Fruit fly (Drosophila melanogaster): ENCODE measurements around the gene CG12104.

The CG12104 gene

DNA sequence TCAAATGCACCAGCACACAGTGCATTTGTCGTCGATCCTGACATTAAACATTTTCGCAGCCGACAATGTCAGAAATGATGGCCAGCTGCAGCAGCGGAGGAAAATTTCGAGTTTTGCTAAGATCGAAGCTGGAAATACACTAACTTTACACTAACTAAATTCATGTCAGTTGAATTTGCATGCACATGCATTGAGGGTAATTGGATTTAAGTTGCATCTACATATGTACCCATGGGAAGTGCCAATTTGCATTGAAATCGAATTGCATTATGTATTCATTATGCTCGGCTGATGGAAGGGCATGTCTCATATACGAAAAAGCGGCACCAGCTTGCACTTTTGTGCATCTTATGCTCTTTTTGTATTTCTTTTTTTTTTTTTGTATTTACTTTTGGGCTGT is 17.7 kb downstream of the CG12104 start (continued):
- TF ChIP-seq CG14965 (GFP tag; optimal IDR thresholded peaks at IDR 0.05; ENCODE audit: borderline replicate concordance): no peak
- no peak for TF ChIP-seq CG30020 (tag; optimal IDR thresholded peaks at IDR 0.05)
- TF ChIP-seq gsb-n (tag; optimal IDR thresholded peaks at IDR 0.05): no peak
- no peak for TF ChIP-seq CG1529 (GFP tag; optimal IDR thresholded peaks at IDR 0.05)
- no peak for TF ChIP-seq CG14667 (GFP tag; IDR thresholded peaks at IDR 0.05)
- TF ChIP-seq Usf (GFP tag; optimal IDR thresholded peaks at IDR 0.05): no peak
- TF ChIP-seq CG13123 (GFP tag; optimal IDR thresholded peaks at IDR 0.05): no peak
- TF ChIP-seq HLH4C (GFP tag; IDR thresholded peaks at IDR 0.05; ENCODE audit: partially characterized antibody): no peak
- TF ChIP-seq disco-r (GFP tag; optimal IDR thresholded peaks at IDR 0.05): no peak
- TF ChIP-seq CG2712 (tag; optimal IDR thresholded peaks at IDR 0.05): peak; percentile 36
- no peak for TF ChIP-seq grau (tag; optimal IDR thresholded peaks at IDR 0.05)
- no peak for TF ChIP-seq Poxn (GFP tag; IDR thresholded peaks at IDR 0.05)
- TF ChIP-seq p53 (GFP tag; optimal IDR thresholded peaks at IDR 0.05): no peak
- peak; percentile 39; the same call in 1 of the 2 replicates for TF ChIP-seq sisA (GFP tag; IDR thresholded peaks at IDR 0.05)
- TF ChIP-seq br (optimal IDR thresholded peaks at IDR 0.05): no peak
- peak; percentile 28 for TF ChIP-seq CG2678 (tag; optimal IDR thresholded peaks at IDR 0.05)
- no peak for TF ChIP-seq Hr39 (optimal IDR thresholded peaks at IDR 0.05)
- TF ChIP-seq CG4424 (GFP tag; optimal IDR thresholded peaks at IDR 0.05): no peak
- TF ChIP-seq sim (GFP tag; IDR thresholded peaks at IDR 0.05): 0 out of 2 replicates have a peak, but pooled peaks have one; percentile 10
- TF ChIP-seq ssp (GFP tag; IDR thresholded peaks at IDR 0.05): peak; percentile 41; the same call in 1 of the 2 replicates
- TF ChIP-seq lilli (GFP tag; optimal IDR thresholded peaks at IDR 0.05): no peak
- no peak for TF ChIP-seq CG3726 (GFP tag; IDR thresholded peaks at IDR 0.05)
- TF ChIP-seq CG12104 (GFP tag; optimal IDR thresholded peaks at IDR 0.05): no peak
- no peak for TF ChIP-seq pb (GFP tag; optimal IDR thresholded peaks at IDR 0.05)
- peak; percentile 60 for TF ChIP-seq ttk (GFP tag; IDR thresholded peaks at IDR 0.05)
- TF ChIP-seq C15 (GFP tag; IDR thresholded peaks at IDR 0.05): no peak
- no peak for TF ChIP-seq sens-2 (GFP tag; IDR thresholded peaks at IDR 0.05)
- no peak for TF ChIP-seq crol (GFP tag; IDR thresholded peaks at IDR 0.05)
- no peak for TF ChIP-seq CG10565 (GFP tag; optimal IDR thresholded peaks at IDR 0.05)
- peak; percentile 50; the same call in 1 of the 2 replicates for TF ChIP-seq ara (GFP tag; IDR thresholded peaks at IDR 0.05)
- peak; percentile 14 for TF ChIP-seq nerfin-1 (tag; optimal IDR thresholded peaks at IDR 0.05)
- no peak for TF ChIP-seq Deaf1 (tag; optimal IDR thresholded peaks at IDR 0.05)
- no peak for TF ChIP-seq CG15479 (GFP tag; optimal IDR thresholded peaks at IDR 0.05)
- TF ChIP-seq lbe (GFP tag; optimal IDR thresholded peaks at IDR 0.05): peak; percentile 34
- no peak for TF ChIP-seq Camta (GFP tag; optimal IDR thresholded peaks at IDR 0.05)
- no peak for TF ChIP-seq CG9727 (GFP tag; optimal IDR thresholded peaks at IDR 0.05)
- no peak for TF ChIP-seq Stat92E (GFP tag; optimal IDR thresholded peaks at IDR 0.05)
- TF ChIP-seq Ada2b (GFP tag; IDR thresholded peaks at IDR 0.05): peak; percentile 42; the same call in 1 of the 2 replicates
- no peak for TF ChIP-seq Pdp1 (GFP tag; optimal IDR thresholded peaks at IDR 0.05)
- TF ChIP-seq Asciz (GFP tag; optimal IDR thresholded peaks at IDR 0.05): peak; percentile 16
- no peak for TF ChIP-seq exex (tag; optimal IDR thresholded peaks at IDR 0.05)
- no peak for TF ChIP-seq tna (GFP tag; IDR thresholded peaks at IDR 0.05; ENCODE audit: partially characterized antibody)
- no peak for TF ChIP-seq CG8290 (GFP tag; optimal IDR thresholded peaks at IDR 0.05)
- no peak for TF ChIP-seq CG8290 (tag; optimal IDR thresholded peaks at IDR 0.05)
- no peak for TF ChIP-seq CG17912 (GFP tag; optimal IDR thresholded peaks at IDR 0.05)
- TF ChIP-seq Antp (GFP tag; optimal IDR thresholded peaks at IDR 0.05): no peak
- TF ChIP-seq phol (tag; optimal IDR thresholded peaks at IDR 0.05): peak; percentile 38
- TF ChIP-seq CG10321 (GFP tag; IDR thresholded peaks at IDR 0.05): no peak
- 0 out of 2 replicates have a peak, but pooled peaks have one; percentile 22 for TF ChIP-seq Rfx (GFP tag; IDR thresholded peaks at IDR 0.05)
- peak; percentile 31; the same call in 1 of the 2 replicates for TF ChIP-seq Nf-YA (GFP tag; IDR thresholded peaks at IDR 0.05)
- TF ChIP-seq Gug (GFP tag; IDR thresholded peaks at IDR 0.05): peak; percentile 21; the same call in 1 of the 4 replicates
- TF ChIP-seq CG9876 (GFP tag; optimal IDR thresholded peaks at IDR 0.05): no peak
- peak; percentile 45; the same call in 1 of the 2 replicates for TF ChIP-seq HLH3B (GFP tag; IDR thresholded peaks at IDR 0.05)
